Fruit fly (Drosophila melanogaster) S2 (cell line): ENCODE results near the gene rudhira.

Source experiments
- CG8478 ChIP-seq: fragments of >200 bp; optimal IDR thresholded peaks from 2 replicates; lab custom pipeline; 2018
- CTCF ChIP-seq, 2 experiments: fragments of >200 bp; optimal IDR thresholded peaks; 2 replicates each; lab custom pipeline; 2018

dm6 chrX:11819241-11819862 lies 2.7 kb downstream of the rudhira start:
- TF ChIP-seq CG8478 (lab: Kevin White, UChicago) (no peak), CTCF (optimal IDR thresholded peaks at IDR 0.05; lab: Kevin White, UChicago) (no peak)
